Worm (Caenorhabditis elegans) whole organism, mixed stage, embryonic: ENCODE measurements around the gene ben-1.

Experiments used
- ceh-43 ChIP-seq: fragments of 200-800 bp; sonication (Bioruptor generic); optimal IDR thresholded peaks from 2 replicates; lab custom pipeline; 2018; ENCODE audit warnings: mild to moderate bottlenecking, missing genetic modification characterization, moderate library complexity, missing compliant biosample characterization
- elt-1 ChIP-seq: sonication (generic microtip); optimal IDR thresholded peaks from 2 replicates; lab custom pipeline; 2017; ENCODE audit warnings: missing genetic modification characterization, mild to moderate bottlenecking, missing compliant biosample characterization, antibody characterized with exemption, moderate library complexity, borderline replicate concordance; ENCODE audit not compliant: insufficient read depth
- hlh-1 ChIP-seq: fragments of 150-350 bp; optimal IDR thresholded peaks from 2 replicates; lab custom pipeline; 2014; ENCODE audit warnings: missing biosample characterization, missing genetic modification reagents, missing genetic modification characterization
- lin-13 ChIP-seq: fragments of 150-350 bp; optimal IDR thresholded peaks from 2 replicates; lab custom pipeline; 2014; ENCODE audit warnings: missing biosample characterization, missing genetic modification characterization
- lsy-2 ChIP-seq: fragments of 150-350 bp; optimal IDR thresholded peaks from 2 replicates; lab custom pipeline; 2014; ENCODE audit warnings: missing biosample characterization, missing genetic modification characterization
- nhr-237 ChIP-seq: fragments of 150-350 bp; optimal IDR thresholded peaks from 2 replicates; lab custom pipeline; 2014; ENCODE audit warnings: missing biosample characterization, missing genetic modification characterization
- nhr-28 ChIP-seq: fragments of 150-350 bp; optimal IDR thresholded peaks from 2 replicates; lab custom pipeline; 2014; ENCODE audit warnings: missing biosample characterization, missing genetic modification characterization
- pha-4 ChIP-seq: fragments of 150-350 bp; optimal IDR thresholded peaks from 2 replicates; lab custom pipeline; 2018; ENCODE audit warnings: missing biosample characterization, missing genetic modification reagents, missing genetic modification characterization
- snpc-4 ChIP-seq: fragments of 150-350 bp; optimal IDR thresholded peaks from 2 replicates; lab custom pipeline; 2014; ENCODE audit warnings: missing biosample characterization, missing genetic modification characterization
- unc-39 ChIP-seq: fragments of 150-350 bp; optimal IDR thresholded peaks from 2 replicates; lab custom pipeline; 2014; ENCODE audit warnings: missing biosample characterization, missing genetic modification characterization
- unc-62 ChIP-seq: fragments of 150-350 bp; optimal IDR thresholded peaks from 2 replicates; lab custom pipeline; 2014; ENCODE audit warnings: missing biosample characterization, missing genetic modification reagents, missing genetic modification characterization
- ztf-11 ChIP-seq: fragments of 150-350 bp; optimal IDR thresholded peaks from 2 replicates; lab custom pipeline; 2014; ENCODE audit warnings: missing biosample characterization, missing genetic modification characterization

ce11 chrIII:3583341-3583740, 41.9 kb upstream of the ben-1 start:
- no peak for TF ChIP-seq nhr-237 (tag; lab: Kevin White, UChicago)
- TF ChIP-seq pha-4, result no peak
- no peak for TF ChIP-seq elt-1 (tag; lab: Kevin White, UChicago)
- no peak for TF ChIP-seq ceh-43 (GFP tag; lab: Kevin White, UChicago)
- no peak for TF ChIP-seq unc-39
- TF ChIP-seq snpc-4 (tag; lab: Kevin White, UChicago), result no peak
- TF ChIP-seq unc-62 (GFP tag; lab: Kevin White, UChicago), result peak; percentile 23
- no peak for TF ChIP-seq hlh-1 (tag; lab: Kevin White, UChicago)
- no peak for TF ChIP-seq lin-13 (tag; lab: Kevin White, UChicago)
- TF ChIP-seq ztf-11, result no peak
- TF ChIP-seq lsy-2 (tag; lab: Kevin White, UChicago), result peak; percentile 4
- TF ChIP-seq nhr-28, result no peak
